Comparison of ENCODE assay signal across 5 fruit fly cellular contexts in the genomic region with DNA sequence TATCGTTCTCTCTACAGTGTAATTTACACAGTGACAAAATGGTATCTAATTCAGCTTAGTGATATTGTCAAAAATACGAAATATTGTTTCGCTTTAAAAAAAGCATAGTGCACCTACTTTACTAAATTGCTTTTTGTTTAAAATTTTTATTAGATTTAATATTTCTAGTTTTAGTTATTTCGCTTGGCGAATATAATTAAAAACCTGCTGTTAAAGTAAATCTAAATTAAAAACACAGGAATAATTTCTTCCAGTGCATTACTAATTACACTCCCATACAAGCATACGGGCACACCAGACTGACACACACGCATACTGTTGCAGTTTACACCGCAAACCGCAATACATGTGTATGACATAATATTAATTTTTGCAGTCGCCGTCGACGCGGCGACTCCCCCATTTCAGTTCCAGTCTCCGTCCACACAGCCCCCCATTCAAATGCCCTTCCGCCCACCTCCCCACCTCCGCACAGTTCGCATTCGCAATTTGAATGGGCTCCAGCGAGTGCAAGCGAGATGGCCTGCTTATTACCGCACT.
TF ChIP-seq lines count a peak whose summit lies in the region.

No protein-coding gene starts in this region.

- no peak for TF ChIP-seq CTCF in whole organism, embryonic (GFP tag; optimal IDR thresholded peaks at IDR 0.05; lab: Kevin White, UChicago)

TF ChIP-seq in whole organism, adult, 20 proteins besides CTCF, POLR2A, EP300 and RAD21 (continues in another document):
- TF ChIP-seq CG12768 (GFP tag; optimal IDR thresholded peaks at IDR 0.05; lab: Kevin White, UChicago) (peak; percentile 88), Clk (GFP tag; optimal IDR thresholded peaks at IDR 0.05; lab: Kevin White, UChicago) (peak; percentile 80), pad (GFP tag; optimal IDR thresholded peaks at IDR 0.05; lab: Kevin White, UChicago) (peak; percentile 87), cic (GFP tag; optimal IDR thresholded peaks at IDR 0.05; lab: Kevin White, UChicago) (peak; percentile 97), Crg-1 (GFP tag; optimal IDR thresholded peaks at IDR 0.05; lab: Kevin White, UChicago) (peak; percentile 81), bab1 (GFP tag; optimal IDR thresholded peaks at IDR 0.05; lab: Kevin White, UChicago) (peak; percentile 93), CG7045 (GFP tag; optimal IDR thresholded peaks at IDR 0.05; lab: Kevin White, UChicago) (peak; percentile 95), CG14711 (tag; optimal IDR thresholded peaks at IDR 0.05; lab: Kevin White, UChicago) (peak; percentile 87), CG1620 (GFP tag; optimal IDR thresholded peaks at IDR 0.05; lab: Kevin White, UChicago) (peak; percentile 68), CG7101 (tag; optimal IDR thresholded peaks at IDR 0.05; lab: Kevin White, UChicago) (peak; percentile 93), toe (GFP tag; optimal IDR thresholded peaks at IDR 0.05; lab: Kevin White, UChicago) (peak; percentile 84), kay (GFP tag; lab: Kevin White, UChicago; ENCODE audit: borderline replicate concordance) (peak; percentile 97), Mnt (GFP tag; optimal IDR thresholded peaks at IDR 0.05; lab: Kevin White, UChicago) (peak; percentile 56), cnc (optimal IDR thresholded peaks at IDR 0.05; lab: Kevin White, UChicago) (no peak), CG33017 (tag; optimal IDR thresholded peaks at IDR 0.05; lab: Kevin White, UChicago) (peak; percentile 92), tj (GFP tag; optimal IDR thresholded peaks at IDR 0.05; lab: Kevin White, UChicago) (peak; percentile 99)

TF ChIP-seq in whole organism, embryonic, 481 proteins besides CTCF, POLR2A, EP300 and RAD21 (continues in another document):
- 0 out of 2 replicates have a peak, but pooled peaks have one; percentile 10 for TF ChIP-seq ham (GFP tag; IDR thresholded peaks at IDR 0.05; lab: Robert Waterston, UW)
- TF ChIP-seq CG13424 (tag; optimal IDR thresholded peaks at IDR 0.05; lab: Kevin White, UChicago) = peak; percentile 39
- peak; percentile 51 for TF ChIP-seq Usf (GFP tag; optimal IDR thresholded peaks at IDR 0.05; lab: Kevin White, UChicago)
- peak; percentile 8 for TF ChIP-seq az2 (GFP tag; optimal IDR thresholded peaks at IDR 0.05; lab: Kevin White, UChicago)
- TF ChIP-seq C15 (GFP tag; IDR thresholded peaks at IDR 0.05; lab: Robert Waterston, UW) = peak; percentile 51; the same call in 1 of the 3 replicates
- no peak for TF ChIP-seq eyg (GFP tag; optimal IDR thresholded peaks at IDR 0.05; lab: Kevin White, UChicago)
- TF ChIP-seq vvl (GFP tag; IDR thresholded peaks at IDR 0.05; lab: Robert Waterston, UW) = peak; percentile 28; the same call in 1 of the 2 replicates
- TF ChIP-seq CG11696 (GFP tag; IDR thresholded peaks at IDR 0.05; lab: Robert Waterston, UW) = no peak
- peak; percentile 83 for TF ChIP-seq sob (GFP tag; IDR thresholded peaks at IDR 0.05; lab: Robert Waterston, UW)
- TF ChIP-seq al (GFP tag; IDR thresholded peaks at IDR 0.05; lab: Robert Waterston, UW) = peak; percentile 90
- TF ChIP-seq Fer3 (tag; optimal IDR thresholded peaks at IDR 0.05; lab: Kevin White, UChicago) = peak; percentile 79
- peak; percentile 39 for TF ChIP-seq sqz (GFP tag; optimal IDR thresholded peaks at IDR 0.05; lab: Kevin White, UChicago)
- TF ChIP-seq CG17385 (GFP tag; optimal IDR thresholded peaks at IDR 0.05; lab: Kevin White, UChicago) = peak; percentile 12
- TF ChIP-seq CG13296 (GFP tag; optimal IDR thresholded peaks at IDR 0.05; lab: Kevin White, UChicago) = peak; percentile 64
- TF ChIP-seq CG7372 (GFP tag; IDR thresholded peaks at IDR 0.05; lab: Robert Waterston, UW) = peak; percentile 80
- peak; percentile 7 for TF ChIP-seq twi (tag; optimal IDR thresholded peaks at IDR 0.05; lab: Kevin White, UChicago)
- peak; percentile 33 for TF ChIP-seq org-1 (GFP tag; optimal IDR thresholded peaks at IDR 0.05; lab: Kevin White, UChicago)

TF ChIP-seq in whole organism, prepupa, 60 proteins besides CTCF, POLR2A, EP300 and RAD21 (continues in another document):
- TF ChIP-seq CG9139 (GFP tag; optimal IDR thresholded peaks at IDR 0.05; lab: Kevin White, UChicago) (peak; percentile 41), Blimp-1 (GFP tag; optimal IDR thresholded peaks at IDR 0.05; lab: Kevin White, UChicago) (peak; percentile 33), Sox14 (GFP tag; optimal IDR thresholded peaks at IDR 0.05; lab: Kevin White, UChicago) (peak; percentile 62), CG7368 (GFP tag; optimal IDR thresholded peaks at IDR 0.05; lab: Kevin White, UChicago) (peak; percentile 55), CG6854 (GFP tag; optimal IDR thresholded peaks at IDR 0.05; lab: Kevin White, UChicago) (no peak), achi (GFP tag; optimal IDR thresholded peaks at IDR 0.05; lab: Kevin White, UChicago) (peak; percentile 76), Eip75B (GFP tag; optimal IDR thresholded peaks at IDR 0.05; lab: Kevin White, UChicago) (peak; percentile 66), Smox (GFP tag; optimal IDR thresholded peaks at IDR 0.05; lab: Kevin White, UChicago) (peak; percentile 72), CG8319 (GFP tag; optimal IDR thresholded peaks at IDR 0.05; lab: Kevin White, UChicago) (peak; percentile 4), CG11902 (GFP tag; optimal IDR thresholded peaks at IDR 0.05; lab: Kevin White, UChicago) (peak; percentile 47), pdm3 (GFP tag; optimal IDR thresholded peaks at IDR 0.05; lab: Kevin White, UChicago) (peak; percentile 66), fd59A (GFP tag; optimal IDR thresholded peaks at IDR 0.05; lab: Kevin White, UChicago) (peak; percentile 58), CG8119 (GFP tag; IDR thresholded peaks at IDR 0.05; lab: Robert Waterston, UW) (peak; percentile 91), CG11294 (GFP tag; IDR thresholded peaks at IDR 0.05; lab: Robert Waterston, UW) (peak; percentile 90), eg (GFP tag; IDR thresholded peaks at IDR 0.05; lab: Robert Waterston, UW) (peak; percentile 88), CG11762 (GFP tag; optimal IDR thresholded peaks at IDR 0.05; lab: Kevin White, UChicago; ENCODE audit: insufficient read depth) (peak; percentile 24), dsx (GFP tag; optimal IDR thresholded peaks at IDR 0.05; lab: Kevin White, UChicago; ENCODE audit: poor library complexity, severe bottlenecking) (peak; percentile 18)

TF ChIP-seq in whole organism, pupa, 21 proteins besides CTCF, POLR2A, EP300 and RAD21 (continues in another document):
- TF ChIP-seq gl (tag; optimal IDR thresholded peaks at IDR 0.05; lab: Kevin White, UChicago) (no peak), CG10348 (GFP tag; IDR thresholded peaks at IDR 0.05; lab: Robert Waterston, UW) (peak; percentile 78), EcR (GFP tag; optimal IDR thresholded peaks at IDR 0.05; lab: Kevin White, UChicago) (no peak), CG8159 (tag; optimal IDR thresholded peaks at IDR 0.05; lab: Kevin White, UChicago) (peak; percentile 85), fd96Ca (GFP tag; IDR thresholded peaks at IDR 0.05; lab: Robert Waterston, UW) (peak; percentile 32; the same call in 1 of the 3 replicates), rn (GFP tag; IDR thresholded peaks at IDR 0.05; lab: Robert Waterston, UW) (peak; percentile 71; the same call in 1 of the 2 replicates), CG15710 (tag; optimal IDR thresholded peaks at IDR 0.05; lab: Kevin White, UChicago) (peak; percentile 68), Pif1A (GFP tag; optimal IDR thresholded peaks at IDR 0.05; lab: Kevin White, UChicago) (peak; percentile 33), Ets98B (GFP tag; IDR thresholded peaks at IDR 0.05; lab: Robert Waterston, UW) (peak; percentile 72; the same call in 1 of the 2 replicates), CG4496 (GFP tag; IDR thresholded peaks at IDR 0.05; lab: Robert Waterston, UW) (peak; percentile 79), D1 (tag; optimal IDR thresholded peaks at IDR 0.05; lab: Kevin White, UChicago) (no peak), CG17806 (tag; optimal IDR thresholded peaks at IDR 0.05; lab: Kevin White, UChicago) (peak; percentile 66), CG12605 (GFP tag; IDR thresholded peaks at IDR 0.05; lab: Robert Waterston, UW) (peak; percentile 82), CG9948 (tag; optimal IDR thresholded peaks at IDR 0.05; lab: Kevin White, UChicago) (peak; percentile 63), CG14655 (GFP tag; optimal IDR thresholded peaks at IDR 0.05; lab: Kevin White, UChicago) (peak; percentile 68), CG32121 (GFP tag; IDR thresholded peaks at IDR 0.05; lab: Robert Waterston, UW) (peak; percentile 87), Pif1B (GFP tag; optimal IDR thresholded peaks at IDR 0.05; lab: Kevin White, UChicago) (no peak), Snoo (tag; optimal IDR thresholded peaks at IDR 0.05; lab: Kevin White, UChicago) (peak; percentile 59), CG34367 (tag; optimal IDR thresholded peaks at IDR 0.05; lab: Kevin White, UChicago) (peak; percentile 55)

TF ChIP-seq in whole organism, wandering third instar larva, 38 proteins besides CTCF, POLR2A, EP300 and RAD21 (continues in another document):
- TF ChIP-seq dl (GFP tag; optimal IDR thresholded peaks at IDR 0.05; lab: Kevin White, UChicago; ENCODE audit: insufficient read depth in 1 of 2, partially characterized antibody in 2 of 2) (no peak), sage (GFP tag; optimal IDR thresholded peaks at IDR 0.05; lab: Kevin White, UChicago) (no peak), Hr78 (GFP tag; optimal IDR thresholded peaks at IDR 0.05; lab: Kevin White, UChicago) (no peak), Mio (GFP tag; optimal IDR thresholded peaks at IDR 0.05; lab: Kevin White, UChicago) (no peak), GATAd (GFP tag; optimal IDR thresholded peaks at IDR 0.05; lab: Kevin White, UChicago) (no peak), pan (optimal IDR thresholded peaks at IDR 0.05; lab: Kevin White, UChicago) (no peak), foxo (GFP tag; optimal IDR thresholded peaks at IDR 0.05; lab: Kevin White, UChicago) (peak in 1 of 2 experiments; percentile 78), psq (GFP tag; optimal IDR thresholded peaks at IDR 0.05; lab: Kevin White, UChicago) (peak; percentile 63), Abd-B (GFP tag; optimal IDR thresholded peaks at IDR 0.05; lab: Kevin White, UChicago) (no peak), CG9705 (GFP tag; optimal IDR thresholded peaks at IDR 0.05; lab: Kevin White, UChicago) (peak; percentile 41), Vsx2 (GFP tag; optimal IDR thresholded peaks at IDR 0.05; lab: Kevin White, UChicago; ENCODE audit: partially characterized antibody) (no peak), woc (GFP tag; optimal IDR thresholded peaks at IDR 0.05; lab: Kevin White, UChicago) (no peak), ey (GFP tag; optimal IDR thresholded peaks at IDR 0.05; lab: Kevin White, UChicago) (peak; percentile 54), OdsH (GFP tag; optimal IDR thresholded peaks at IDR 0.05; lab: Kevin White, UChicago) (peak; percentile 72), Rel (GFP tag; optimal IDR thresholded peaks at IDR 0.05; lab: Kevin White, UChicago) (no peak), Rel (tag; optimal IDR thresholded peaks at IDR 0.05; lab: Kevin White, UChicago) (peak; percentile 52), br (GFP tag; optimal IDR thresholded peaks at IDR 0.05; lab: Kevin White, UChicago) (peak; percentile 23), tai (GFP tag; optimal IDR thresholded peaks at IDR 0.05; lab: Kevin White, UChicago) (no peak), N (GFP tag; optimal IDR thresholded peaks at IDR 0.05; lab: Kevin White, UChicago) (no peak), sv (GFP tag; optimal IDR thresholded peaks at IDR 0.05; lab: Kevin White, UChicago) (no peak), Dfd (GFP tag; optimal IDR thresholded peaks at IDR 0.05; lab: Kevin White, UChicago) (peak; percentile 1), Sp1 (GFP tag; optimal IDR thresholded peaks at IDR 0.05; lab: Kevin White, UChicago) (peak; percentile 80)
